Fruit fly (Drosophila melanogaster): ENCODE results near the gene opm.

opm gene

dm6 chrX:15043013-15043699 is 23.1 kb downstream of the opm start (continued):
- TF ChIP-seq CG11398 (GFP tag; optimal IDR thresholded peaks at IDR 0.05) (peak; percentile 89), BtbVII (GFP tag; optimal IDR thresholded peaks at IDR 0.05) (peak; percentile 88), Drgx (GFP tag; IDR thresholded peaks at IDR 0.05) (peak; percentile 86), CG7372 (GFP tag; IDR thresholded peaks at IDR 0.05) (no peak; the same call in 1 of the 2 replicates), NFAT (GFP tag; IDR thresholded peaks at IDR 0.05) (peak; percentile 54; the same call in 1 of the 2 replicates), Hey (tag; optimal IDR thresholded peaks at IDR 0.05) (peak; percentile 80), zfh1 (GFP tag; IDR thresholded peaks at IDR 0.05) (peak; percentile 74), gro (GFP tag; optimal IDR thresholded peaks at IDR 0.05) (peak; percentile 46), CG30403 (GFP tag; optimal IDR thresholded peaks at IDR 0.05) (peak; percentile 10), Ets97D (GFP tag; optimal IDR thresholded peaks at IDR 0.05) (peak; percentile 33), Ravus (GFP tag; IDR thresholded peaks at IDR 0.05) (no peak), al (GFP tag; IDR thresholded peaks at IDR 0.05) (no peak), Atf-2 (GFP tag; optimal IDR thresholded peaks at IDR 0.05) (peak; percentile 78), CG13775 (GFP tag; optimal IDR thresholded peaks at IDR 0.05) (peak; percentile 10), CG7963 (GFP tag; IDR thresholded peaks at IDR 0.05; ENCODE audit: partially characterized antibody) (no peak), CG6854 (GFP tag; optimal IDR thresholded peaks at IDR 0.05) (peak; percentile 67), Jarid2 (GFP tag; optimal IDR thresholded peaks at IDR 0.05) (peak; percentile 77), CG34422 (GFP tag; IDR thresholded peaks at IDR 0.05) (peak; percentile 36; the same call in 1 of the 3 replicates), CG12236 (GFP tag; optimal IDR thresholded peaks at IDR 0.05) (peak; percentile 90), dysf (GFP tag; IDR thresholded peaks at IDR 0.05) (peak; percentile 47; the same call in 2 of the 3 replicates), CG34376 (GFP tag; optimal IDR thresholded peaks at IDR 0.05) (peak; percentile 57), CG43689 (GFP tag; IDR thresholded peaks at IDR 0.05) (peak; percentile 73), GATAe (GFP tag; conservative IDR thresholded peaks at IDR 0.05) (no peak), CG9437 (GFP tag; optimal IDR thresholded peaks at IDR 0.05) (no peak), sug (tag; optimal IDR thresholded peaks at IDR 0.05) (peak; percentile 45), luna (GFP tag; optimal IDR thresholded peaks at IDR 0.05) (no peak), ac (GFP tag; optimal IDR thresholded peaks at IDR 0.05) (peak; percentile 71), CG13424 (tag; optimal IDR thresholded peaks at IDR 0.05) (peak; percentile 75), CG6654 (GFP tag; optimal IDR thresholded peaks at IDR 0.05) (peak; percentile 36), ato (GFP tag; IDR thresholded peaks at IDR 0.05; ENCODE audit: partially characterized antibody) (no peak), klu (GFP tag; IDR thresholded peaks at IDR 0.05) (no peak), Dp (GFP tag; optimal IDR thresholded peaks at IDR 0.05) (no peak), CG3163 (GFP tag; optimal IDR thresholded peaks at IDR 0.05) (peak; percentile 72), Nf-YA (GFP tag; IDR thresholded peaks at IDR 0.05) (peak; percentile 82), amos (GFP tag; IDR thresholded peaks at IDR 0.05; ENCODE audit: partially characterized antibody) (no peak), gcm (GFP tag; optimal IDR thresholded peaks at IDR 0.05) (peak; percentile 87), CG4854 (GFP tag; optimal IDR thresholded peaks at IDR 0.05) (peak; percentile 87), sisA (GFP tag; IDR thresholded peaks at IDR 0.05) (no peak), BEAF-32 (GFP tag; optimal IDR thresholded peaks at IDR 0.05) (no peak), CG6689 (GFP tag; IDR thresholded peaks at IDR 0.05) (peak; percentile 26; the same call in 1 of the 2 replicates), CG6683 (GFP tag; optimal IDR thresholded peaks at IDR 0.05) (peak; percentile 76), CG10979 (tag; optimal IDR thresholded peaks at IDR 0.05) (peak; percentile 45), CG8765 (GFP tag; IDR thresholded peaks at IDR 0.05) (no peak), CG15011 (GFP tag; optimal IDR thresholded peaks at IDR 0.05) (peak; percentile 86), mirr (GFP tag; optimal IDR thresholded peaks at IDR 0.05) (peak; percentile 91), Sin3A (optimal IDR thresholded peaks at IDR 0.05) (no peak), CG11456 (GFP tag; IDR thresholded peaks at IDR 0.05) (peak; percentile 68; the same call in 2 of the 3 replicates), Lim3 (GFP tag; IDR thresholded peaks at IDR 0.05) (no peak), hbn (GFP tag; IDR thresholded peaks at IDR 0.05; ENCODE audit: partially characterized antibody) (no peak), lbe (GFP tag; optimal IDR thresholded peaks at IDR 0.05) (peak; percentile 57)
